Fruit fly (Drosophila melanogaster) whole organism, embryonic: ENCODE results near the gene Pa1.
A peak's percentile ranks its signal among the peaks of the same experiment; 100 is the strongest.

Experiments
- ATbp ChIP-seq: fragments of 200-800 bp; sonication (Bioruptor generic); optimal IDR thresholded peaks from 2 replicates; lab custom pipeline; 2017; ENCODE audit warnings: missing biosample characterization, mild to moderate bottlenecking, missing genetic modification characterization, missing genetic modification reagents
- Adf1 ChIP-seq: fragments of 200-800 bp; sonication (Bioruptor generic); IDR thresholded peaks from 2 replicates; pipeline ENCODE4 v1.3.6; 2022; ENCODE audit warnings: missing biosample characterization, missing genetic modification characterization
- Atf6 ChIP-seq: fragments of 200-800 bp; sonication (Bioruptor generic); IDR thresholded peaks from 2 replicates; pipeline ENCODE4 v1.3.6; 2022; ENCODE audit warnings: missing biosample characterization, missing genetic modification characterization
- Awh ChIP-seq: fragments of 200-800 bp; sonication (Bioruptor generic); IDR thresholded peaks from 2 replicates; pipeline ENCODE4, ENCODE4 v1.3.6; 2022; ENCODE audit warnings: missing biosample characterization, missing genetic modification characterization
- BtbVII ChIP-seq: fragments of 200-800 bp; sonication (Bioruptor generic); optimal IDR thresholded peaks from 3 replicates; lab custom pipeline; 2017; ENCODE audit warnings: missing biosample characterization, mild to moderate bottlenecking, missing genetic modification characterization
- CG10565 ChIP-seq: fragments of 200-800 bp; sonication (Bioruptor generic); optimal IDR thresholded peaks from 3 replicates; lab custom pipeline; 2016; ENCODE audit warnings: missing biosample characterization, mild to moderate bottlenecking, missing genetic modification characterization
- CG11504 ChIP-seq: fragments of 200-800 bp; sonication (Bioruptor generic); optimal IDR thresholded peaks from 3 replicates; lab custom pipeline; 2019; ENCODE audit warnings: missing biosample characterization, mild to moderate bottlenecking, missing genetic modification characterization, moderate library complexity
- CG1233 ChIP-seq: fragments of 200-800 bp; sonication (Bioruptor generic); optimal IDR thresholded peaks from 4 replicates; lab custom pipeline; 2018; ENCODE audit warnings: missing biosample characterization, mild to moderate bottlenecking, missing genetic modification characterization
- CG16779 ChIP-seq: fragments of 200-800 bp; sonication (Bioruptor generic); IDR thresholded peaks from 2 replicates; pipeline ENCODE4 v1.3.6; 2022; ENCODE audit warnings: missing biosample characterization, missing genetic modification characterization
- CG16863 ChIP-seq: fragments of 200-800 bp; sonication (Bioruptor generic); optimal IDR thresholded peaks from 3 replicates; lab custom pipeline; 2016; ENCODE audit warnings: missing biosample characterization, missing genetic modification characterization
- CG17186 ChIP-seq: fragments of 200-800 bp; sonication (Bioruptor generic); optimal IDR thresholded peaks from 3 replicates; lab custom pipeline; 2017; ENCODE audit warnings: missing biosample characterization, missing genetic modification reagents, missing genetic modification characterization
- CG34422 ChIP-seq: fragments of 200-800 bp; sonication (Bioruptor generic); IDR thresholded peaks from 3 replicates; pipeline ENCODE4 v1.3.6; 2022; ENCODE audit warnings: missing biosample characterization, missing genetic modification characterization
- CG6654 ChIP-seq: fragments of 200-800 bp; sonication (Bioruptor generic); optimal IDR thresholded peaks from 2 replicates; lab custom pipeline; 2017; ENCODE audit warnings: missing biosample characterization, mild to moderate bottlenecking, missing genetic modification characterization
- CG6683 ChIP-seq: fragments of 200-800 bp; sonication (Bioruptor generic); optimal IDR thresholded peaks from 2 replicates; lab custom pipeline; 2017; ENCODE audit warnings: missing biosample characterization, mild to moderate bottlenecking, missing genetic modification characterization, missing genetic modification reagents
- CG6765 ChIP-seq: fragments of 200-800 bp; sonication (Bioruptor generic); optimal IDR thresholded peaks from 3 replicates; lab custom pipeline; 2017; ENCODE audit warnings: missing biosample characterization, mild to moderate bottlenecking, missing genetic modification characterization
- CG7271 ChIP-seq: fragments of 200-800 bp; sonication (Bioruptor generic); optimal IDR thresholded peaks from 2 replicates; lab custom pipeline; 2018; ENCODE audit warnings: missing biosample characterization, mild to moderate bottlenecking, missing genetic modification characterization, moderate library complexity
- CG7372 ChIP-seq: fragments of 200-800 bp; sonication (Bioruptor generic); IDR thresholded peaks from 2 replicates; pipeline ENCODE4 v1.3.6; 2022; ENCODE audit warnings: missing biosample characterization, missing genetic modification characterization
- CG9215 ChIP-seq: fragments of 200-800 bp; sonication (Bioruptor generic); IDR thresholded peaks from 2 replicates; pipeline ENCODE4 v1.3.6; 2022; ENCODE audit warnings: missing biosample characterization, missing genetic modification characterization
- CHES-1-like ChIP-seq: fragments of 200-800 bp; sonication (Bioruptor generic); optimal IDR thresholded peaks from 2 replicates; lab custom pipeline; 2016; ENCODE audit warnings: missing biosample characterization, missing genetic modification characterization
- D19B ChIP-seq: fragments of 200-800 bp; sonication (Bioruptor generic); optimal IDR thresholded peaks from 2 replicates; lab custom pipeline; 2017; ENCODE audit warnings: missing biosample characterization, mild to moderate bottlenecking, missing genetic modification characterization
- Dad ChIP-seq: fragments of 200-800 bp; sonication (Bioruptor generic); optimal IDR thresholded peaks from 3 replicates; lab custom pipeline; 2016; ENCODE audit warnings: missing biosample characterization, missing genetic modification characterization
- Dek ChIP-seq: fragments of 200-800 bp; sonication (Bioruptor generic); optimal IDR thresholded peaks from 3 replicates; lab custom pipeline; 2019; ENCODE audit warnings: missing biosample characterization, mild to moderate bottlenecking, missing genetic modification characterization, moderate library complexity
- Hr78 ChIP-seq, 2 experiments: fragments of 200-800 bp in 1 of 2; fragments of >200 bp in 1 of 2; sonication (Bioruptor generic) in 1 of 2; optimal IDR thresholded peaks; 2 replicates each; lab custom pipeline; 2017 to 2019; ENCODE audit warnings: missing biosample characterization in 2 of 2, missing genetic modification characterization in 2 of 2, mild to moderate bottlenecking in 1 of 2, moderate library complexity in 1 of 2
- Meics ChIP-seq: fragments of 200-800 bp; sonication (Bioruptor generic); optimal IDR thresholded peaks from 2 replicates; lab custom pipeline; 2017; ENCODE audit warnings: missing biosample characterization, mild to moderate bottlenecking, missing genetic modification characterization
- NFAT ChIP-seq: fragments of 200-800 bp; sonication (Bioruptor generic); IDR thresholded peaks from 2 replicates; pipeline ENCODE4 v1.3.6; 2022; ENCODE audit warnings: missing biosample characterization, missing genetic modification characterization
- Oli ChIP-seq: fragments of 200-800 bp; sonication (Bioruptor generic); optimal IDR thresholded peaks from 2 replicates; lab custom pipeline; 2018; ENCODE audit warnings: missing biosample characterization, mild to moderate bottlenecking, missing genetic modification characterization, moderate library complexity
- Rfx ChIP-seq: fragments of 200-800 bp; sonication (Bioruptor generic); IDR thresholded peaks from 2 replicates; pipeline ENCODE4 v1.3.6; 2022; ENCODE audit warnings: missing biosample characterization, missing genetic modification characterization
- Tbp ChIP-seq: fragments of >200 bp; optimal IDR thresholded peaks from 2 replicates; lab custom pipeline; 2018; ENCODE audit warnings: missing biosample characterization, missing genetic modification characterization
- al ChIP-seq: fragments of 200-800 bp; sonication (Bioruptor generic); IDR thresholded peaks from 2 replicates; pipeline ENCODE4 v1.3.6; 2022; ENCODE audit warnings: missing biosample characterization, missing genetic modification characterization
- cg ChIP-seq: fragments of 200-800 bp; sonication (Bioruptor generic); optimal IDR thresholded peaks from 3 replicates; lab custom pipeline; 2019; ENCODE audit warnings: missing biosample characterization, mild to moderate bottlenecking, missing genetic modification characterization, moderate library complexity
- chif ChIP-seq, 2 experiments: fragments of 200-800 bp; sonication (Bioruptor generic); optimal IDR thresholded peaks; 3 replicates each; lab custom pipeline; 2016; ENCODE audit warnings: missing biosample characterization in 2 of 2, missing genetic modification characterization in 2 of 2
- ci ChIP-seq: fragments of 200-800 bp; sonication (Bioruptor generic); IDR thresholded peaks from 3 replicates; pipeline ENCODE4 v1.3.6; 2022; ENCODE audit warnings: missing biosample characterization, missing genetic modification characterization
- crc ChIP-seq: fragments of 200-800 bp; sonication (Bioruptor generic); optimal IDR thresholded peaks from 2 replicates; lab custom pipeline; 2016; ENCODE audit warnings: missing biosample characterization, missing genetic modification characterization
- da ChIP-seq: fragments of 200-800 bp; sonication (Bioruptor generic); optimal IDR thresholded peaks from 2 replicates; lab custom pipeline; 2016; ENCODE audit warnings: missing biosample characterization, missing genetic modification characterization
- grau ChIP-seq: fragments of 200-800 bp; optimal IDR thresholded peaks from 3 replicates; lab custom pipeline; 2019; ENCODE audit warnings: missing biosample characterization, mild to moderate bottlenecking, missing genetic modification characterization, moderate library complexity
- gsb-n ChIP-seq: fragments of 200-800 bp; sonication (Bioruptor generic); optimal IDR thresholded peaks from 3 replicates; lab custom pipeline; 2018; ENCODE audit warnings: missing biosample characterization, mild to moderate bottlenecking, missing genetic modification characterization
- kah ChIP-seq: fragments of 200-800 bp; sonication (Bioruptor generic); optimal IDR thresholded peaks from 2 replicates; lab custom pipeline; 2018; ENCODE audit warnings: missing biosample characterization, mild to moderate bottlenecking, missing genetic modification characterization
- lmd ChIP-seq: fragments of 200-800 bp; sonication (Bioruptor generic); IDR thresholded peaks from 2 replicates; pipeline ENCODE4 v1.3.6; 2022; ENCODE audit warnings: missing biosample characterization, missing genetic modification characterization
- luna ChIP-seq: fragments of 200-800 bp; sonication (Bioruptor generic); optimal IDR thresholded peaks from 2 replicates; lab custom pipeline; 2016; ENCODE audit warnings: missing biosample characterization, missing genetic modification characterization
- nom ChIP-seq: fragments of 200-800 bp; sonication (Bioruptor generic); optimal IDR thresholded peaks from 2 replicates; lab custom pipeline; 2017; ENCODE audit warnings: missing biosample characterization, missing genetic modification characterization, mild to moderate bottlenecking, moderate library complexity, missing genetic modification reagents
- org-1 ChIP-seq: fragments of 200-800 bp; sonication (Bioruptor generic); optimal IDR thresholded peaks from 2 replicates; lab custom pipeline; 2017; ENCODE audit warnings: missing biosample characterization, missing genetic modification characterization
- phol ChIP-seq: fragments of 200-800 bp; sonication (Bioruptor generic); optimal IDR thresholded peaks from 3 replicates; lab custom pipeline; 2018; ENCODE audit warnings: missing biosample characterization, mild to moderate bottlenecking, missing genetic modification characterization, moderate library complexity
- sd ChIP-seq: fragments of 200-800 bp; sonication (Bioruptor generic); optimal IDR thresholded peaks from 3 replicates; lab custom pipeline; 2018; ENCODE audit warnings: missing biosample characterization, mild to moderate bottlenecking, missing genetic modification characterization, moderate library complexity
- sens ChIP-seq: fragments of 200-800 bp; sonication (Bioruptor generic); peaks from one replicate; lab custom pipeline; 2016; ENCODE audit warnings: missing biosample characterization, missing genetic modification characterization
- slou ChIP-seq: fragments of 200-800 bp; sonication (Bioruptor generic); optimal IDR thresholded peaks from 3 replicates; lab custom pipeline; 2016; ENCODE audit warnings: missing biosample characterization, missing genetic modification characterization
- stwl ChIP-seq: fragments of 200-800 bp; sonication (Bioruptor generic); optimal IDR thresholded peaks from 3 replicates; lab custom pipeline; 2018; ENCODE audit warnings: missing biosample characterization, mild to moderate bottlenecking, missing genetic modification characterization, moderate library complexity
- tna ChIP-seq: fragments of 200-800 bp; sonication (Bioruptor generic); IDR thresholded peaks from 2 replicates; pipeline ENCODE4 v1.3.6; 2022; ENCODE audit warnings: missing biosample characterization, missing genetic modification characterization; ENCODE audit not compliant: partially characterized antibody
- ttk ChIP-seq: fragments of 200-800 bp; sonication (Bioruptor generic); IDR thresholded peaks from 2 replicates; pipeline ENCODE4 v2.1.2; 2022; ENCODE audit warnings: missing biosample characterization, missing genetic modification characterization
- tx ChIP-seq: fragments of 200-800 bp; sonication (Bioruptor generic); optimal IDR thresholded peaks from 2 replicates; lab custom pipeline; 2016; ENCODE audit warnings: missing biosample characterization, missing genetic modification characterization
- yki ChIP-seq: fragments of >200 bp; optimal IDR thresholded peaks from 3 replicates; lab custom pipeline; 2018

Gene Pa1

DNA sequence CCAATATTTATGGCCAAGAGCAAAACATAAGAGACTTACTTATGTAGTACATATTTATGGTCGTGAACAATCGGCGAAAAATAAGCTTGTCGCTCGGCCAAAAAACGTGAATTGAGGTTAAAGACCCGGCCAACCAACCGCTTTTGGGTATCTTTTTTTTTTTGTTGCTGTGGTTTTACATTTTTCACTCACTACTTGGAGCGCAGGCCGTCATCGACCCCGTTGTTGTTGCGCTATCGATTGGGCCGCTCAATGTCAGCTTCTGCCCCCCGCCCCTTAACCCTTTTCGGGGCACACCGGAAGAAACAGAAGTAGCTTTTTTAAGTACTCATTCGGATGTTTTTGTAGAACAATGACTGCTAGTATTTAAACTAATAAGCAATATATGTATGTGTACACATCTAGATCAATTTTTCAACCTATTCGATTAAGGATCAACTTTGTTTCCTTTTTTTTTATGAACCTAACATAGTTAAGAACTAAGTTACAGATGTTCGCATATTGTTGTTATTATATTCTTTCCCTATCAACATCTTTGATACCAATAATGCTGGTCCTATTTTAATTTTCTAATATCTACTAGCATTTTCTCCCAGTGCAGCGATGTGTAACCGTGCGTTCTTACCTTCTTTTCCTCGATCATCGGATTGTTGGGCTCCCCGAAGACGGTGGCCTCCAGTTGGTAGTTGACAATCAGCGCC is 20.8 kb upstream of the Pa1 start (continued):
- peak; percentile 13 for TF ChIP-seq kah (GFP tag; lab: Kevin White, UChicago)
- TF ChIP-seq crc (GFP tag; lab: Kevin White, UChicago): peak; percentile 62
- no peak for TF ChIP-seq D19B (GFP tag; lab: Kevin White, UChicago)
- TF ChIP-seq CG17186 (GFP tag; lab: Kevin White, UChicago): no peak
- TF ChIP-seq tna (GFP tag; lab: Robert Waterston, UW): no peak
- TF ChIP-seq al (GFP tag; lab: Robert Waterston, UW): no peak; the same call in 1 of the 2 replicates
- peak; percentile 95 for TF ChIP-seq sens (GFP tag; lab: Kevin White, UChicago)
- TF ChIP-seq nom: no peak
- no peak for TF ChIP-seq sd (tag; lab: Kevin White, UChicago)
- TF ChIP-seq luna (GFP tag; lab: Kevin White, UChicago): no peak
- no peak for TF ChIP-seq CG7271
- peak; percentile 65 for TF ChIP-seq lmd (GFP tag; lab: Robert Waterston, UW)
- TF ChIP-seq da (GFP tag; lab: Kevin White, UChicago): no peak
- TF ChIP-seq ATbp (GFP tag; lab: Kevin White, UChicago): peak; percentile 59
- no peak for TF ChIP-seq Awh (GFP tag; lab: Robert Waterston, UW)
- TF ChIP-seq chif (GFP tag; optimal IDR thresholded peaks at IDR 0.05; lab: Kevin White, UChicago): peak; percentile 75 to 77
- TF ChIP-seq CG11504 (tag; lab: Kevin White, UChicago): no peak
- TF ChIP-seq Oli (tag; lab: Kevin White, UChicago): peak; percentile 85
- TF ChIP-seq org-1 (GFP tag; lab: Kevin White, UChicago): peak; percentile 68
- TF ChIP-seq CG7372: peak; percentile 60; the same call in 1 of the 2 replicates
- 0 out of 3 replicates have a peak, but pooled peaks have one; percentile 27 for TF ChIP-seq CG34422 (GFP tag; lab: Robert Waterston, UW)
- TF ChIP-seq CG16863 (GFP tag; lab: Kevin White, UChicago): peak; percentile 60
- peak in 1 of 2 experiments; percentile 80 for TF ChIP-seq Hr78 (GFP tag; optimal IDR thresholded peaks at IDR 0.05; lab: Kevin White, UChicago)
- no peak for TF ChIP-seq CG16779
- peak; percentile 62; the same call in 1 of the 2 replicates for TF ChIP-seq Rfx (GFP tag; lab: Robert Waterston, UW)
- peak; percentile 37 for TF ChIP-seq CG6683 (GFP tag; lab: Kevin White, UChicago)
- no peak for TF ChIP-seq stwl (tag; lab: Kevin White, UChicago)
- no peak for TF ChIP-seq CG1233 (GFP tag; lab: Kevin White, UChicago)
- TF ChIP-seq Meics (GFP tag; lab: Kevin White, UChicago): peak; percentile 72
- TF ChIP-seq Tbp (GFP tag; lab: Kevin White, UChicago): no peak
- no peak for TF ChIP-seq cg (GFP tag; lab: Kevin White, UChicago)
- peak; percentile 26 for TF ChIP-seq slou (GFP tag; lab: Kevin White, UChicago)
- peak; percentile 77 for TF ChIP-seq grau (tag; lab: Kevin White, UChicago)
- peak; percentile 29; the same call in 1 of the 2 replicates for TF ChIP-seq CG9215 (GFP tag; lab: Robert Waterston, UW)
- TF ChIP-seq CG10565: peak; percentile 37
- peak; percentile 48 for TF ChIP-seq CG6654
- TF ChIP-seq phol (tag; lab: Kevin White, UChicago): peak; percentile 82
- peak; percentile 59 for TF ChIP-seq tx (GFP tag; lab: Kevin White, UChicago)
- peak; percentile 29 for TF ChIP-seq CG6765 (GFP tag; lab: Kevin White, UChicago)
- peak; percentile 63 for TF ChIP-seq Dek (tag; lab: Kevin White, UChicago)
- TF ChIP-seq ci (GFP tag; lab: Robert Waterston, UW): no peak
- peak; percentile 58 for TF ChIP-seq BtbVII (GFP tag; lab: Kevin White, UChicago)
- peak; percentile 22 for TF ChIP-seq Dad (GFP tag; lab: Kevin White, UChicago)
- TF ChIP-seq Atf6: peak; percentile 72
- TF ChIP-seq yki (lab: Kevin White, UChicago): no peak
- no peak for TF ChIP-seq NFAT (GFP tag; lab: Robert Waterston, UW)
- no peak for TF ChIP-seq Adf1 (GFP tag; lab: Robert Waterston, UW)
- TF ChIP-seq gsb-n (tag; lab: Kevin White, UChicago): no peak
- peak; percentile 72 for TF ChIP-seq CHES-1-like (GFP tag; lab: Kevin White, UChicago)
- TF ChIP-seq ttk (GFP tag; lab: Robert Waterston, UW): 0 out of 2 replicates have a peak, but pooled peaks have one; percentile 38
